Worm (Caenorhabditis elegans) whole organism, L1 larva: ENCODE data around the gene unc-47.

ENCODE experiments used
- C04F5.9 ChIP-seq: sonication (generic microtip); optimal IDR thresholded peaks from 2 replicates; lab custom pipeline; 2016; ENCODE audit warnings: missing genetic modification characterization, missing compliant biosample characterization
- C16A3.4 ChIP-seq: fragments of 150-350 bp; optimal IDR thresholded peaks from 2 replicates; lab custom pipeline; 2014; ENCODE audit warnings: missing biosample characterization, missing genetic modification characterization
- C34B4.2 ChIP-seq: sonication (generic microtip); optimal IDR thresholded peaks from 2 replicates; lab custom pipeline; 2017; ENCODE audit warnings: mild to moderate bottlenecking, missing genetic modification characterization, missing compliant biosample characterization
- aha-1 ChIP-seq: fragments of 150-350 bp; optimal IDR thresholded peaks from 2 replicates; lab custom pipeline; 2014; ENCODE audit warnings: missing biosample characterization, missing genetic modification characterization
- aly-2 ChIP-seq: fragments of 150-350 bp; optimal IDR thresholded peaks from 2 replicates; lab custom pipeline; 2014; ENCODE audit warnings: missing biosample characterization, missing genetic modification characterization
- ceh-63 ChIP-seq: fragments of 200-800 bp; sonication (Bioruptor generic); optimal IDR thresholded peaks from 2 replicates; lab custom pipeline; 2018; ENCODE audit warnings: mild to moderate bottlenecking, missing genetic modification characterization, missing compliant biosample characterization
- ceh-90 ChIP-seq: sonication (generic microtip); optimal IDR thresholded peaks from 2 replicates; lab custom pipeline; 2016; ENCODE audit warnings: missing genetic modification characterization, missing compliant biosample characterization
- dsc-1 ChIP-seq: sonication (generic microtip); optimal IDR thresholded peaks from 2 replicates; lab custom pipeline; 2016; ENCODE audit warnings: mild to moderate bottlenecking, missing genetic modification characterization, missing compliant biosample characterization
- efl-1 ChIP-seq, 4 experiments: fragments of 150-350 bp; optimal IDR thresholded peaks in 3 of 4; peaks in 1 of 4; 1 replicate in 1 of 4; 2 replicates in 3 of 4; lab custom pipeline; 2014; ENCODE audit warnings: missing biosample characterization in 2 of 4, missing genetic modification characterization in 2 of 4, missing genetic modification reagents in 2 of 4
- elt-2 ChIP-seq: sonication (generic microtip); optimal IDR thresholded peaks from 2 replicates; lab custom pipeline; 2016; ENCODE audit warnings: missing genetic modification characterization, mild to moderate bottlenecking, inconsistent platforms, missing compliant biosample characterization, missing genetic modification reagents
- ets-5 ChIP-seq: fragments of 200-800 bp; sonication (Bioruptor generic); IDR thresholded peaks from 2 replicates; pipeline ENCODE4 v1.3.6; 2022; ENCODE audit warnings: missing genetic modification characterization, missing compliant biosample characterization
- fkh-10 ChIP-seq: sonication (generic microtip); optimal IDR thresholded peaks from 2 replicates; lab custom pipeline; 2017; ENCODE audit warnings: missing biosample characterization, missing genetic modification reagents, missing genetic modification characterization
- fkh-8 ChIP-seq: sonication (generic microtip); optimal IDR thresholded peaks from 2 replicates; lab custom pipeline; 2016; ENCODE audit warnings: mild to moderate bottlenecking, missing genetic modification characterization, missing compliant biosample characterization
- fos-1 ChIP-seq: fragments of 150-350 bp; optimal IDR thresholded peaks from 2 replicates; lab custom pipeline; 2014; ENCODE audit warnings: missing biosample characterization, missing genetic modification characterization
- hlh-17 ChIP-seq: fragments of 200-800 bp; sonication (Bioruptor generic); optimal IDR thresholded peaks from 2 replicates; lab custom pipeline; 2018; ENCODE audit warnings: missing genetic modification characterization, mild to moderate bottlenecking, missing compliant biosample characterization, moderate library complexity, borderline replicate concordance
- hpl-2 ChIP-seq: fragments of 150-350 bp; optimal IDR thresholded peaks from 2 replicates; lab custom pipeline; 2014; ENCODE audit warnings: missing biosample characterization, missing genetic modification reagents, missing genetic modification characterization
- isw-1 ChIP-seq: fragments of 200-800 bp; sonication (Bioruptor generic); IDR thresholded peaks from 2 replicates; pipeline ENCODE4 v1.3.6; 2022; ENCODE audit warnings: missing genetic modification characterization, missing compliant biosample characterization
- jun-1 ChIP-seq: fragments of 150-350 bp; optimal IDR thresholded peaks from 2 replicates; lab custom pipeline; 2014; ENCODE audit warnings: missing biosample characterization, missing genetic modification reagents, missing genetic modification characterization
- lin-13 ChIP-seq: fragments of 150-350 bp; optimal IDR thresholded peaks from 2 replicates; lab custom pipeline; 2014; ENCODE audit warnings: missing biosample characterization, missing genetic modification reagents, missing genetic modification characterization
- lin-39 ChIP-seq: fragments of 150-350 bp; optimal IDR thresholded peaks from 2 replicates; lab custom pipeline; 2014; ENCODE audit warnings: missing biosample characterization, missing genetic modification reagents, missing genetic modification characterization
- lir-3 ChIP-seq: sonication (generic microtip); optimal IDR thresholded peaks from 2 replicates; lab custom pipeline; 2016; ENCODE audit warnings: mild to moderate bottlenecking, missing genetic modification characterization, moderate library complexity, missing compliant biosample characterization; ENCODE audit not compliant: poor library complexity
- mab-9 ChIP-seq: fragments of 200-800 bp; sonication (Bioruptor generic); IDR thresholded peaks from 2 replicates; pipeline ENCODE4 v1.3.6; 2022; ENCODE audit warnings: missing genetic modification reagents, missing genetic modification characterization, missing compliant biosample characterization
- mdl-1 ChIP-seq, 2 experiments: fragments of 150-350 bp; optimal IDR thresholded peaks; 2 replicates each; lab custom pipeline; 2014 to 2017; ENCODE audit warnings: missing biosample characterization in 2 of 2, missing genetic modification characterization in 2 of 2, inconsistent platforms in 1 of 2
- mep-1 ChIP-seq: fragments of 150-350 bp; optimal IDR thresholded peaks from 2 replicates; lab custom pipeline; 2014; ENCODE audit warnings: missing biosample characterization, missing genetic modification characterization
- nhr-19 ChIP-seq: fragments of 200-800 bp; sonication (Bioruptor generic); conservative IDR thresholded peaks from 2 replicates; pipeline ENCODE4 v1.3.6; 2022; ENCODE audit warnings: missing genetic modification characterization, missing compliant biosample characterization
- nhr-71 ChIP-seq: sonication (generic microtip); optimal IDR thresholded peaks from 2 replicates; lab custom pipeline; 2016; ENCODE audit warnings: mild to moderate bottlenecking, missing genetic modification characterization, moderate library complexity, missing compliant biosample characterization
- nhr-77 ChIP-seq: fragments of 150-350 bp; optimal IDR thresholded peaks from 2 replicates; lab custom pipeline; 2014; ENCODE audit warnings: missing biosample characterization, missing genetic modification characterization
- pag-3 ChIP-seq: sonication (generic microtip); optimal IDR thresholded peaks from 2 replicates; lab custom pipeline; 2017; ENCODE audit warnings: missing genetic modification characterization, mild to moderate bottlenecking, missing compliant biosample characterization, antibody characterized with exemption, borderline replicate concordance; ENCODE audit not compliant: insufficient read depth
- pqm-1 ChIP-seq: sonication (generic microtip); optimal IDR thresholded peaks from 3 replicates; lab custom pipeline; 2017; ENCODE audit warnings: missing biosample characterization, missing genetic modification characterization
- rnt-1 ChIP-seq: sonication (generic microtip); optimal IDR thresholded peaks from 2 replicates; lab custom pipeline; 2016; ENCODE audit warnings: mild to moderate bottlenecking, missing genetic modification characterization, moderate library complexity, missing compliant biosample characterization
- skn-1 ChIP-seq: fragments of 150-350 bp; optimal IDR thresholded peaks from 2 replicates; lab custom pipeline; 2014; ENCODE audit warnings: missing biosample characterization, missing genetic modification characterization
- sup-37 ChIP-seq: fragments of 200-800 bp; sonication (Bioruptor generic); optimal IDR thresholded peaks from 2 replicates; lab custom pipeline; 2018; ENCODE audit warnings: mild to moderate bottlenecking, missing genetic modification characterization, missing compliant biosample characterization
- tbx-2 ChIP-seq: sonication (generic microtip); optimal IDR thresholded peaks from 2 replicates; lab custom pipeline; 2016; ENCODE audit warnings: missing genetic modification characterization, missing compliant biosample characterization
- unc-62 ChIP-seq: fragments of 150-350 bp; optimal IDR thresholded peaks from 2 replicates; lab custom pipeline; 2014; ENCODE audit warnings: missing biosample characterization, missing genetic modification reagents, missing genetic modification characterization
- unc-86 ChIP-seq: sonication (generic microtip); optimal IDR thresholded peaks from 2 replicates; lab custom pipeline; 2016; ENCODE audit warnings: missing genetic modification characterization, missing compliant biosample characterization
- unc-98 ChIP-seq: fragments of 200-800 bp; sonication (Bioruptor generic); IDR thresholded peaks from 2 replicates; pipeline ENCODE4 v1.3.6; 2022; ENCODE audit warnings: missing genetic modification characterization, missing compliant biosample characterization
- vab-15 ChIP-seq: sonication (generic microtip); optimal IDR thresholded peaks from 2 replicates; lab custom pipeline; 2017; ENCODE audit warnings: missing genotype, mild to moderate bottlenecking, missing genetic modification characterization, missing compliant biosample characterization
- zag-1 ChIP-seq: fragments of 150-350 bp; optimal IDR thresholded peaks from 2 replicates; lab custom pipeline; 2014; ENCODE audit warnings: missing biosample characterization, missing genetic modification characterization
- zip-4 ChIP-seq: fragments of 200-800 bp; sonication (Bioruptor generic); optimal IDR thresholded peaks from 2 replicates; lab custom pipeline; 2018; ENCODE audit warnings: mild to moderate bottlenecking, missing genetic modification characterization, moderate library complexity, missing compliant biosample characterization

The unc-47 gene

ce11 chrIII:10153003-10153402 lies 33.1 kb downstream of the unc-47 start (continued):
- TF ChIP-seq lin-13 (no peak), ceh-63 (GFP tag; lab: Kevin White, UChicago) (no peak), mab-9 (GFP tag; lab: Robert Waterston, UW) (no peak), dsc-1 (tag; lab: Kevin White, UChicago) (no peak), unc-86 (tag; lab: Kevin White, UChicago) (peak; percentile 50), pag-3 (tag; lab: Kevin White, UChicago) (no peak), skn-1 (no peak), hpl-2 (GFP tag; lab: Kevin White, UChicago) (no peak), mep-1 (tag; lab: Kevin White, UChicago) (no peak), zag-1 (no peak), fkh-8 (peak; percentile 74), aha-1 (tag; lab: Kevin White, UChicago) (no peak), fkh-10 (GFP tag; lab: Kevin White, UChicago) (peak; percentile 79), rnt-1 (tag; lab: Kevin White, UChicago) (peak; percentile 40), efl-1 (optimal IDR thresholded peaks at IDR 0.05; lab: Kevin White, UChicago) (peak; percentile 21 to 47), efl-1 (GFP tag; optimal IDR thresholded peaks at IDR 0.05 in 1 of 2; lab: Kevin White, UChicago) (no peak), C34B4.2 (no peak), fos-1 (no peak), lir-3 (tag; lab: Kevin White, UChicago) (peak; percentile 23), tbx-2 (tag; lab: Kevin White, UChicago) (peak; percentile 46), vab-15 (tag; lab: Kevin White, UChicago) (no peak), jun-1 (tag; lab: Kevin White, UChicago) (no peak), unc-62 (GFP tag; lab: Kevin White, UChicago) (no peak), nhr-19 (GFP tag; lab: Robert Waterston, UW) (peak; percentile 35; the same call in 1 of the 2 replicates), C04F5.9 (tag; lab: Kevin White, UChicago) (no peak), unc-98 (GFP tag; lab: Robert Waterston, UW) (no peak), lin-39 (tag; lab: Kevin White, UChicago) (no peak), nhr-71 (tag; lab: Kevin White, UChicago) (peak; percentile 70), isw-1 (GFP tag; lab: Robert Waterston, UW) (peak; percentile 57), ceh-90 (tag; lab: Kevin White, UChicago) (no peak), pqm-1 (no peak)

- TF ChIP-seq mdl-1 (tag; optimal IDR thresholded peaks at IDR 0.05; lab: Kevin White, UChicago) = no peak
- no peak for TF ChIP-seq nhr-77 (tag; lab: Kevin White, UChicago)
- TF ChIP-seq zip-4 = no peak
- TF ChIP-seq aly-2 (tag; lab: Kevin White, UChicago) = no peak
- TF ChIP-seq hlh-17 (GFP tag; lab: Kevin White, UChicago) = no peak
- no peak for TF ChIP-seq rnt-1 (tag; lab: Kevin White, UChicago)
- TF ChIP-seq vab-15 (tag; lab: Kevin White, UChicago) = no peak
- no peak for TF ChIP-seq ets-5 (GFP tag; lab: Robert Waterston, UW)
- no peak for TF ChIP-seq elt-2 (tag; lab: Kevin White, UChicago)
- TF ChIP-seq lin-13 = no peak
- no peak for TF ChIP-seq unc-98 (GFP tag; lab: Robert Waterston, UW)
- TF ChIP-seq C16A3.4 (tag; lab: Kevin White, UChicago) = no peak
- no peak for TF ChIP-seq C04F5.9 (tag; lab: Kevin White, UChicago)
- TF ChIP-seq sup-37 (GFP tag; lab: Kevin White, UChicago) = no peak
- no peak for TF ChIP-seq jun-1 (tag; lab: Kevin White, UChicago)
Observed at ce11 chrIII:10152495-10152894, 33.6 kb downstream of the unc-47 start, which contains the start of gene nac-3. Gene nac-3, plus strand, starts transcription at chrIII:10152795.
